Fruit fly (Drosophila melanogaster): ENCODE measurements around the gene CG7453.

Gene CG7453

dm6 chrX:19225304-19225640, 45.3 kb downstream of the CG7453 start (continued):
- TF ChIP-seq zfh2 (GFP tag; optimal IDR thresholded peaks at IDR 0.05) (no peak), C15 (GFP tag; IDR thresholded peaks at IDR 0.05) (no peak), CG7963 (GFP tag; IDR thresholded peaks at IDR 0.05; ENCODE audit: partially characterized antibody) (no peak), Tbp (GFP tag; optimal IDR thresholded peaks at IDR 0.05) (no peak), trem (tag; optimal IDR thresholded peaks at IDR 0.05) (no peak), scrt (GFP tag; optimal IDR thresholded peaks at IDR 0.05) (no peak), PHDP (tag; optimal IDR thresholded peaks at IDR 0.05) (no peak), CG18476 (GFP tag; optimal IDR thresholded peaks at IDR 0.05) (no peak), schlank (tag; optimal IDR thresholded peaks at IDR 0.05) (no peak), CG3995 (GFP tag; optimal IDR thresholded peaks at IDR 0.05) (no peak), CG31441 (GFP tag; IDR thresholded peaks at IDR 0.05) (no peak), pan (optimal IDR thresholded peaks at IDR 0.05) (no peak), pan (GFP tag; optimal IDR thresholded peaks at IDR 0.05 in 1 of 2, IDR thresholded peaks at IDR 0.05 in 1 of 2) (peak in 1 of 2 experiments; percentile 20), CG16863 (GFP tag; optimal IDR thresholded peaks at IDR 0.05) (no peak), Abd-B (GFP tag; optimal IDR thresholded peaks at IDR 0.05) (no peak), CG12769 (tag; optimal IDR thresholded peaks at IDR 0.05) (peak; percentile 55), B-H1 (GFP tag; IDR thresholded peaks at IDR 0.05) (no peak), CG9932 (GFP tag; IDR thresholded peaks at IDR 0.05) (0 out of 2 replicates have a peak, but pooled peaks have one; percentile 8), CG2129 (GFP tag; IDR thresholded peaks at IDR 0.05; ENCODE audit: partially characterized antibody) (no peak), CG7987 (GFP tag; optimal IDR thresholded peaks at IDR 0.05) (no peak), CG4282 (GFP tag; optimal IDR thresholded peaks at IDR 0.05) (no peak), CG17829 (tag; optimal IDR thresholded peaks at IDR 0.05) (no peak), CG14710 (tag; optimal IDR thresholded peaks at IDR 0.05) (no peak), CG17186 (GFP tag; optimal IDR thresholded peaks at IDR 0.05) (no peak), rib (GFP tag; IDR thresholded peaks at IDR 0.05) (peak; percentile 32; the same call in 1 of the 2 replicates), CG9437 (GFP tag; optimal IDR thresholded peaks at IDR 0.05) (peak; percentile 26), CG15479 (GFP tag; optimal IDR thresholded peaks at IDR 0.05) (no peak), zfh1 (GFP tag; IDR thresholded peaks at IDR 0.05) (no peak), Hsf (GFP tag; optimal IDR thresholded peaks at IDR 0.05) (no peak), Med (GFP tag) (peak; percentile 55), CG31224 (GFP tag; IDR thresholded peaks at IDR 0.05) (no peak), bowl (GFP tag; IDR thresholded peaks at IDR 0.05) (no peak), tgo (GFP tag; IDR thresholded peaks at IDR 0.05) (no peak), HLH4C (GFP tag; IDR thresholded peaks at IDR 0.05; ENCODE audit: partially characterized antibody) (no peak), Dll (GFP tag; IDR thresholded peaks at IDR 0.05; ENCODE audit: partially characterized antibody) (no peak), tio (GFP tag; optimal IDR thresholded peaks at IDR 0.05) (no peak), Deaf1 (tag; optimal IDR thresholded peaks at IDR 0.05) (no peak), Hr51 (GFP tag; optimal IDR thresholded peaks at IDR 0.05) (no peak), CG9876 (GFP tag; optimal IDR thresholded peaks at IDR 0.05) (no peak), CG7928 (GFP tag; optimal IDR thresholded peaks at IDR 0.05) (no peak), kah (GFP tag; optimal IDR thresholded peaks at IDR 0.05) (no peak), zen (tag; optimal IDR thresholded peaks at IDR 0.05) (no peak), CG11093 (GFP tag; IDR thresholded peaks at IDR 0.05) (no peak), nom (GFP tag; optimal IDR thresholded peaks at IDR 0.05) (peak; percentile 26), cwo (GFP tag; optimal IDR thresholded peaks at IDR 0.05) (no peak), psq (GFP tag; optimal IDR thresholded peaks at IDR 0.05) (no peak), CG12744 (GFP tag; optimal IDR thresholded peaks at IDR 0.05) (no peak), hkb (optimal IDR thresholded peaks at IDR 0.05) (no peak), hkb (GFP tag; IDR thresholded peaks at IDR 0.05) (no peak), Stat92E (GFP tag; optimal IDR thresholded peaks at IDR 0.05) (no peak), en (GFP tag; optimal IDR thresholded peaks at IDR 0.05) (no peak), fu2 (GFP tag; optimal IDR thresholded peaks at IDR 0.05) (no peak)
